Fruit fly (Drosophila melanogaster) whole organism, wandering third instar larva: Measurements from ENCODE around the gene MtnD.

Experiments
- Abd-B ChIP-seq: fragments of >200 bp; optimal IDR thresholded peaks from 2 replicates; lab custom pipeline; 2017; ENCODE audit warnings: missing biosample characterization, missing genetic modification characterization
- CG32264 ChIP-seq: fragments of 200-800 bp; sonication (Bioruptor generic); optimal IDR thresholded peaks from 2 replicates; lab custom pipeline; 2016; ENCODE audit warnings: missing biosample characterization, missing genetic modification characterization
- CG9705 ChIP-seq: fragments of 200-800 bp; sonication (Bioruptor generic); optimal IDR thresholded peaks from 2 replicates; lab custom pipeline; 2018; ENCODE audit warnings: missing biosample characterization, mild to moderate bottlenecking, missing genetic modification characterization
- CrebA ChIP-seq: fragments of 200-800 bp; sonication (Bioruptor generic); optimal IDR thresholded peaks from 2 replicates; lab custom pipeline; 2016; ENCODE audit warnings: missing biosample characterization, mild to moderate bottlenecking, missing genetic modification characterization, borderline replicate concordance
- Dfd ChIP-seq: fragments of >200 bp; optimal IDR thresholded peaks from 2 replicates; lab custom pipeline; 2017; ENCODE audit warnings: missing biosample characterization, missing genetic modification characterization
- Dif ChIP-seq: fragments of 200-275, 200-300 bp; sonication (Bioruptor generic); optimal IDR thresholded peaks from 2 replicates; lab custom pipeline; 2018; ENCODE audit warnings: missing biosample characterization, missing genetic modification characterization; ENCODE audit not compliant: partially characterized antibody
- GATAd ChIP-seq: sonication (Bioruptor generic); optimal IDR thresholded peaks from 2 replicates; lab custom pipeline; 2016; ENCODE audit warnings: missing biosample characterization, missing genetic modification characterization
- HLH106 ChIP-seq: fragments of 200-800 bp; optimal IDR thresholded peaks from 3 replicates; lab custom pipeline; 2019; ENCODE audit warnings: missing biosample characterization, mild to moderate bottlenecking, missing genetic modification characterization, moderate library complexity
- Hnf4 ChIP-seq: fragments of 200-800 bp; sonication (Bioruptor generic); optimal IDR thresholded peaks from 2 replicates; lab custom pipeline; 2016; ENCODE audit warnings: missing biosample characterization, mild to moderate bottlenecking, missing genetic modification characterization
- Hr78 ChIP-seq: fragments of >200 bp; optimal IDR thresholded peaks from 2 replicates; lab custom pipeline; 2017; ENCODE audit warnings: missing biosample characterization, missing genetic modification characterization
- Hr83 ChIP-seq: fragments of 200-300 bp; sonication (Bioruptor generic); optimal IDR thresholded peaks from 2 replicates; lab custom pipeline; 2016; ENCODE audit warnings: missing biosample characterization, mild to moderate bottlenecking, missing genetic modification characterization, moderate library complexity; ENCODE audit not compliant: poor library complexity, severe bottlenecking
- Jra ChIP-seq: sonication (Bioruptor generic); optimal IDR thresholded peaks from 2 replicates; lab custom pipeline; 2016; ENCODE audit warnings: missing biosample characterization, missing genetic modification characterization
- Mio ChIP-seq: sonication (Bioruptor generic); optimal IDR thresholded peaks from 2 replicates; lab custom pipeline; 2016; ENCODE audit warnings: missing biosample characterization, missing genetic modification characterization
- Myc ChIP-seq: fragments of >200 bp; optimal IDR thresholded peaks from 2 replicates; lab custom pipeline; 2017
- N ChIP-seq: fragments of >200 bp; optimal IDR thresholded peaks from 2 replicates; lab custom pipeline; 2018; ENCODE audit warnings: missing biosample characterization, missing external identifiers, missing genetic modification characterization
- OdsH ChIP-seq: fragments of 200-800 bp; sonication (Bioruptor generic); optimal IDR thresholded peaks from 2 replicates; lab custom pipeline; 2016; ENCODE audit warnings: missing biosample characterization, mild to moderate bottlenecking, missing genetic modification characterization
- Rel ChIP-seq, 2 experiments: fragments of 200-800 bp; sonication (Bioruptor generic) in 1 of 2; optimal IDR thresholded peaks; 2 replicates in 1 of 2; 3 replicates in 1 of 2; lab custom pipeline; 2016 to 2019; ENCODE audit warnings: mild to moderate bottlenecking in 2 of 2, missing biosample characterization in 2 of 2, missing genetic modification characterization in 2 of 2, moderate library complexity in 1 of 2
- Sp1 ChIP-seq: fragments of 200-800 bp; sonication (Bioruptor generic); optimal IDR thresholded peaks from 3 replicates; lab custom pipeline; 2019; ENCODE audit warnings: missing biosample characterization, mild to moderate bottlenecking, missing genetic modification characterization, moderate library complexity
- Vsx2 ChIP-seq: fragments of 200-300, 225-300 bp; sonication (Bioruptor generic); optimal IDR thresholded peaks from 2 replicates; lab custom pipeline; 2018; ENCODE audit warnings: missing biosample characterization, missing genetic modification characterization; ENCODE audit not compliant: partially characterized antibody
- br ChIP-seq: fragments of 200-800 bp; sonication (Bioruptor generic); optimal IDR thresholded peaks from 2 replicates; lab custom pipeline; 2016; ENCODE audit warnings: missing biosample characterization, missing genetic modification characterization
- brk ChIP-seq: fragments of 200-800 bp; sonication (Bioruptor generic); optimal IDR thresholded peaks from 2 replicates; lab custom pipeline; 2016; ENCODE audit warnings: missing biosample characterization, mild to moderate bottlenecking, missing genetic modification characterization
- dl ChIP-seq, 2 experiments: fragments of 175-275, 200-275 bp in 1 of 2; fragments of 200-275 bp in 1 of 2; sonication (Bioruptor generic); optimal IDR thresholded peaks; lab custom pipeline; 2018; ENCODE audit warnings: mild to moderate bottlenecking in 2 of 2, missing biosample characterization in 2 of 2, missing genetic modification characterization in 2 of 2, moderate library complexity in 2 of 2; ENCODE audit not compliant: partially characterized antibody in 2 of 2, insufficient read depth in 1 of 2
- dmrt93B ChIP-seq: fragments of 200-800 bp; sonication (Bioruptor generic); optimal IDR thresholded peaks from 2 replicates; lab custom pipeline; 2018; ENCODE audit warnings: missing biosample characterization, mild to moderate bottlenecking, missing genetic modification characterization
- dsf ChIP-seq: sonication (Bioruptor generic); optimal IDR thresholded peaks from 2 replicates; lab custom pipeline; 2016; ENCODE audit warnings: missing biosample characterization, missing genetic modification characterization, borderline replicate concordance
- ey ChIP-seq: fragments of 200-800 bp; sonication (Bioruptor generic); optimal IDR thresholded peaks from 2 replicates; lab custom pipeline; 2016; ENCODE audit warnings: missing biosample characterization, missing genetic modification characterization
- foxo ChIP-seq, 2 experiments: fragments of 200-800 bp; sonication (Bioruptor generic); optimal IDR thresholded peaks; 2 replicates in 1 of 2; 3 replicates in 1 of 2; lab custom pipeline; 2016 to 2017; ENCODE audit warnings: missing biosample characterization in 2 of 2, missing genetic modification characterization in 2 of 2
- fru ChIP-seq: fragments of 200-800 bp; sonication (Bioruptor generic); optimal IDR thresholded peaks from 3 replicates; lab custom pipeline; 2016; ENCODE audit warnings: missing biosample characterization, mild to moderate bottlenecking, missing genetic modification characterization
- h ChIP-seq: fragments of 200-800 bp; sonication (Bioruptor generic); optimal IDR thresholded peaks from 3 replicates; lab custom pipeline; 2016; ENCODE audit warnings: missing biosample characterization, mild to moderate bottlenecking, missing genetic modification characterization
- jim ChIP-seq: fragments of 175-275, 200-325 bp; sonication (Bioruptor generic); optimal IDR thresholded peaks from 2 replicates; lab custom pipeline; 2016; ENCODE audit warnings: missing biosample characterization, mild to moderate bottlenecking, missing genetic modification characterization
- lola ChIP-seq: fragments of >200 bp; optimal IDR thresholded peaks from 2 replicates; lab custom pipeline; 2017; ENCODE audit warnings: missing biosample characterization, missing genetic modification characterization
- pan ChIP-seq: fragments of >200 bp; optimal IDR thresholded peaks from 2 replicates; lab custom pipeline; 2017
- psq ChIP-seq: fragments of 200-800 bp; sonication (Bioruptor generic); optimal IDR thresholded peaks from 3 replicates; lab custom pipeline; 2017; ENCODE audit warnings: missing biosample characterization, mild to moderate bottlenecking, missing genetic modification characterization, moderate library complexity
- rgr ChIP-seq: fragments of 200-800 bp; sonication (Bioruptor generic); optimal IDR thresholded peaks from 3 replicates; lab custom pipeline; 2016; ENCODE audit warnings: missing biosample characterization, mild to moderate bottlenecking, missing genetic modification characterization
- sage ChIP-seq: fragments of 200-800 bp; sonication (Bioruptor generic); optimal IDR thresholded peaks from 2 replicates; lab custom pipeline; 2016; ENCODE audit warnings: missing biosample characterization, mild to moderate bottlenecking, missing genetic modification characterization
- sv ChIP-seq: fragments of 200-800 bp; sonication (Bioruptor generic); optimal IDR thresholded peaks from 3 replicates; lab custom pipeline; 2016; ENCODE audit warnings: missing biosample characterization, missing genetic modification characterization
- tai ChIP-seq: sonication (Bioruptor generic); optimal IDR thresholded peaks from 2 replicates; lab custom pipeline; 2016; ENCODE audit warnings: missing biosample characterization, missing genetic modification characterization
- usp ChIP-seq: fragments of >200 bp; optimal IDR thresholded peaks from 2 replicates; lab custom pipeline; 2017; ENCODE audit warnings: missing biosample characterization, missing genetic modification characterization
- woc ChIP-seq: sonication (Bioruptor generic); optimal IDR thresholded peaks from 2 replicates; lab custom pipeline; 2016; ENCODE audit warnings: missing biosample characterization, mild to moderate bottlenecking, missing genetic modification characterization

MtnD gene

DNA sequence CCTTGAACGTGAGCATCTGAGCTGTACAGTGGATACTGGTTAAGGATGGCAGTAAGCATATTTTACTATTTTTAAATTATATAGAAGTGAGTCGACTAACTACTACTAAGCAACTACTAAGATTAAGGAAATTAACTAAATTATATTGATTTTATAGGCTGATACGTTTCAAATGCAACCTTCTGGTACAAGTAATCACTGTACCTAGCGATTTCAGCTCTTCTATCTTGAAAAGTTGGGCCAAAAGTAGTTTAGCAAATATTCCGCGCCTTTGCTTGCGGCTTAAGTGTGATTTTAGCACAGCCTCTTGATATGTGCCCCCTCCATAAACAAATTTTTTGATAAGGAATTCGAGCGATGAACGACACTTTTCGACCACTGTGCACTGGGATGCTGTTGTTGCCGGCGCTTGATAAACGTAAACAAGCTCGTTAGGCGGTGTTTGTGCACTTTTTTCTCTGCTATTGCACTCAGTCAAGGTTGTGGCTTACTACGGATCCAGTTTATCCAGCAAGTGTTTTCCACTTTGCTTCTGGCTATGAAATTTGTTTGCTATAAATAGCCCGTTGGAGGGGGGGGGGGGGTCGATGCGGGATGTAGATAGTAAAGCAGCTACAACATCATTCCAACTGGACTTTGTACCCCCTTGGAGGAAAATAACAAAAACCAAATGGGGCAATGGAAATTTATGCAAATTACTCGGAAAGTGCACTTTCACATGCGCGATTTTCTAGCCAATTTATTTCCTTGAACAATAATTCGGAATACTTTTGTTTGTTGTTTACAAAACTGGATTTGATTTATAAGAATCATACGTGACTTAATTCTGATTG, 21.7 kb downstream of the MtnD start (continued):
- TF ChIP-seq OdsH (GFP tag; lab: Kevin White, UChicago) (peak; percentile 67), Rel (GFP tag; optimal IDR thresholded peaks at IDR 0.05; lab: Kevin White, UChicago) (no peak), Rel (tag; optimal IDR thresholded peaks at IDR 0.05; lab: Kevin White, UChicago) (no peak), br (GFP tag; lab: Kevin White, UChicago) (peak; percentile 55), Hnf4 (GFP tag; lab: Kevin White, UChicago) (peak; percentile 9), CrebA (GFP tag; lab: Kevin White, UChicago) (no peak), CG32264 (GFP tag; lab: Kevin White, UChicago) (no peak), fru (GFP tag; lab: Kevin White, UChicago) (peak; percentile 72), h (GFP tag; lab: Kevin White, UChicago) (peak; percentile 82), dsf (GFP tag; lab: Kevin White, UChicago) (no peak), dmrt93B (GFP tag; lab: Kevin White, UChicago) (peak; percentile 37), pan (no peak), Hr83 (GFP tag; lab: Kevin White, UChicago) (no peak), CG9705 (no peak), lola (no peak), foxo (GFP tag; optimal IDR thresholded peaks at IDR 0.05; lab: Kevin White, UChicago) (peak in 1 of 2 experiments; percentile 76)

DNA sequence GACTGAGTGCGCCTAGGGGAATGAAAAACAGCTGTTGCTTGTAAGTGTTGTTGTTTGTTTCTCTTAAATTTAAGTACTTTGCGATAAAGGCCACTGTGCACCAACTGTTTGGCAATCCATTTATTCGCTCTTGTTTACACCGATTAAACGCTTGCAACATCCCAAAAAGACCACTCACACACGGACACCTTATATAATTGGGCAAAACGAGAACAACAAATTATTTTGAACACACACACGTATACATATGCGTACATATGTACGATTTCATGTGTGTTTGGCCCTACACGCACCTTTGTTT, 22.3 kb downstream of the MtnD start:
- no peak for TF ChIP-seq psq (GFP tag; lab: Kevin White, UChicago)
- TF ChIP-seq dl (GFP tag; optimal IDR thresholded peaks at IDR 0.05; lab: Kevin White, UChicago; ENCODE audit: insufficient read depth in 1 of 2, partially characterized antibody in 2 of 2): no peak
- TF ChIP-seq fru (GFP tag; lab: Kevin White, UChicago): no peak
- no peak for TF ChIP-seq CrebA (GFP tag; lab: Kevin White, UChicago)
- TF ChIP-seq Abd-B: no peak
- TF ChIP-seq h (GFP tag; lab: Kevin White, UChicago): no peak
- TF ChIP-seq Hnf4 (GFP tag; lab: Kevin White, UChicago): no peak

DNA sequence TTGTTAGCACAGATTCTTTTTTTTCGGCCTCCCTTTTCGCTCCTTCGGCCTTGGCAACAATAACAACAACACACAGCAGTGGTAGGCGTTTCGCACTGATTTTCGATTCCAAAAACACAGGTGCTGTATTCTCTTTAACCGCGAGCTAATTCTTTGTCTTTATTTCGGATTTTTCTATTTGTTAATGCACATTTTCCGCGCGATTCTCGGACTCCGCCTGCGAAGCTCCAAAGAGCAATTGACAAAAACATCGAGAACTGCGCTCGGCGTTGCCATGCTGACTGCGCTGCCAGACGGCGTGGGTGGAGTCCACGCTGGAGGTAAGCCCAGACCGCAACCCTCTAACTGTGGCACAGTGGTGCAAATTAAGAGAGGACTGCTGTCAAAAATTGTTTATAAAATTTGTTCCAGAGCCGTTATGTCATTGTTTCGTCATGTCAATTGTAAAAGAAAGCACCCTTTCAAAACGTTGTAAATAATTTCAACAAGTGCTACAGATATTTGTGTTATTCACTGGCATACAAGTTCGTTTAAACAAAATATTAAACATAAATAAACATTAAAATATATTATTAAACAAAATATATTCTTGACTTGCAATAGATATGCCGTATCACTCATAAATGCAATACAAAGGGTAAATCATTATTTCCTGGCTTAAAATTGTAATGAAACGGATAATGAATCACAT, 22.8 kb downstream of the MtnD start, which contains the start of the genes DPCoAC and CG5180:
TSS of gene DPCoAC (minus strand) at position 253 of the 691 bp plus-strand sequence.
TSS of gene CG5180 (plus strand) at position 516 of the 691 bp plus-strand sequence.
- no peak for TF ChIP-seq Mio (GFP tag; lab: Kevin White, UChicago)
- TF ChIP-seq Jra: peak; percentile 72
- no peak for TF ChIP-seq CG32264 (GFP tag; lab: Kevin White, UChicago)
- TF ChIP-seq Abd-B: no peak
- TF ChIP-seq fru (GFP tag; lab: Kevin White, UChicago): no peak
- TF ChIP-seq Sp1 (GFP tag; lab: Kevin White, UChicago): peak; percentile 28
- TF ChIP-seq woc (GFP tag; lab: Kevin White, UChicago): peak; percentile 71
- peak; percentile 76 for TF ChIP-seq Hnf4 (GFP tag; lab: Kevin White, UChicago)
- no peak for TF ChIP-seq Rel (GFP tag; optimal IDR thresholded peaks at IDR 0.05; lab: Kevin White, UChicago)
- TF ChIP-seq Rel (tag; optimal IDR thresholded peaks at IDR 0.05; lab: Kevin White, UChicago): peak; percentile 56
- no peak for TF ChIP-seq tai (GFP tag; lab: Kevin White, UChicago)
- no peak for TF ChIP-seq Hr83 (GFP tag; lab: Kevin White, UChicago)
- no peak for TF ChIP-seq N
- no peak for TF ChIP-seq lola
- TF ChIP-seq Dif (GFP tag; lab: Kevin White, UChicago): peak; percentile 53
- peak; percentile 24 for TF ChIP-seq dmrt93B (GFP tag; lab: Kevin White, UChicago)
- peak; percentile 34 to 44 for TF ChIP-seq foxo (GFP tag; optimal IDR thresholded peaks at IDR 0.05; lab: Kevin White, UChicago)
- TF ChIP-seq pan: no peak
- TF ChIP-seq sage: no peak
- peak in 1 of 2 experiments; percentile 21 for TF ChIP-seq dl (GFP tag; optimal IDR thresholded peaks at IDR 0.05; lab: Kevin White, UChicago; ENCODE audit: insufficient read depth in 1 of 2, partially characterized antibody in 2 of 2)
- no peak for TF ChIP-seq usp (GFP tag; lab: Kevin White, UChicago)
- peak; percentile 77 for TF ChIP-seq psq (GFP tag; lab: Kevin White, UChicago)
- no peak for TF ChIP-seq brk (GFP tag; lab: Kevin White, UChicago)
- no peak for TF ChIP-seq dsf (GFP tag; lab: Kevin White, UChicago)
- TF ChIP-seq ey (GFP tag; lab: Kevin White, UChicago): no peak
- peak; percentile 54 for TF ChIP-seq jim (GFP tag; lab: Kevin White, UChicago)
- peak; percentile 63 for TF ChIP-seq HLH106 (tag; lab: Kevin White, UChicago)
- no peak for TF ChIP-seq CrebA (GFP tag; lab: Kevin White, UChicago)
- TF ChIP-seq Hr78: no peak
- no peak for TF ChIP-seq Dfd (GFP tag; lab: Kevin White, UChicago)
- peak; percentile 30 for TF ChIP-seq sv (GFP tag; lab: Kevin White, UChicago)
- no peak for TF ChIP-seq Myc
- TF ChIP-seq Vsx2: no peak
- TF ChIP-seq GATAd (GFP tag; lab: Kevin White, UChicago): no peak
- no peak for TF ChIP-seq OdsH (GFP tag; lab: Kevin White, UChicago)
- TF ChIP-seq h (GFP tag; lab: Kevin White, UChicago): peak; percentile 6
- peak; percentile 16 for TF ChIP-seq CG9705
- no peak for TF ChIP-seq br (GFP tag; lab: Kevin White, UChicago)
- no peak for TF ChIP-seq rgr (GFP tag; lab: Kevin White, UChicago)
- TF ChIP-seq, all 38 proteins: peak for 15
